Worm (Caenorhabditis elegans) whole organism, late embryonic: ENCODE results near the gene vha-2.
A peak's percentile ranks its signal among the peaks of the same experiment; 100 is the strongest.

Experiments used
- C08G9.2 ChIP-seq: sonication (generic microtip); optimal IDR thresholded peaks from 2 replicates; lab custom pipeline; 2016; ENCODE audit warnings: mild to moderate bottlenecking, missing genetic modification characterization, moderate library complexity, missing compliant biosample characterization
- C38D4.7 ChIP-seq: fragments of 200-800 bp; sonication (Bioruptor generic); optimal IDR thresholded peaks from 2 replicates; lab custom pipeline; 2018; ENCODE audit warnings: mild to moderate bottlenecking, missing genetic modification characterization, moderate library complexity, missing compliant biosample characterization
- K02D7.2 ChIP-seq: sonication (generic microtip); optimal IDR thresholded peaks from 2 replicates; lab custom pipeline; 2017; ENCODE audit warnings: mild to moderate bottlenecking, missing genetic modification characterization, missing compliant biosample characterization
- K09A11.1 ChIP-seq: sonication (generic microtip); optimal IDR thresholded peaks from 2 replicates; lab custom pipeline; 2017; ENCODE audit warnings: antibody characterized with exemption, mild to moderate bottlenecking, missing genetic modification characterization, missing compliant biosample characterization; ENCODE audit not compliant: insufficient read depth
- T23F11.4 ChIP-seq: fragments of 200-800 bp; sonication (Bioruptor generic); optimal IDR thresholded peaks from 2 replicates; lab custom pipeline; 2018; ENCODE audit warnings: mild to moderate bottlenecking, missing genetic modification characterization, missing compliant biosample characterization
- ceh-18 ChIP-seq: sonication (generic microtip); optimal IDR thresholded peaks from 2 replicates; lab custom pipeline; 2016; ENCODE audit warnings: missing genetic modification characterization, missing compliant biosample characterization
- ceh-19 ChIP-seq: fragments of 200-800 bp; sonication (Bioruptor generic); optimal IDR thresholded peaks from 2 replicates; lab custom pipeline; 2018; ENCODE audit warnings: mild to moderate bottlenecking, missing genetic modification characterization, missing compliant biosample characterization
- ceh-2 ChIP-seq: sonication (generic microtip); optimal IDR thresholded peaks from 2 replicates; lab custom pipeline; 2016; ENCODE audit warnings: missing genotype, missing genetic modification characterization, missing compliant biosample characterization
- ceh-22 ChIP-seq: sonication (generic microtip); optimal IDR thresholded peaks from 2 replicates; lab custom pipeline; 2017; ENCODE audit warnings: missing biosample characterization, missing genetic modification characterization
- ceh-24 ChIP-seq: sonication (generic microtip); optimal IDR thresholded peaks from 2 replicates; lab custom pipeline; 2016; ENCODE audit warnings: mild to moderate bottlenecking, missing genetic modification characterization, missing compliant biosample characterization
- ceh-30 ChIP-seq: fragments of 150-350 bp; optimal IDR thresholded peaks from 2 replicates; lab custom pipeline; 2014; ENCODE audit warnings: missing biosample characterization, missing genetic modification characterization
- ceh-34 ChIP-seq: sonication (generic microtip); optimal IDR thresholded peaks from 2 replicates; lab custom pipeline; 2016; ENCODE audit warnings: mild to moderate bottlenecking, missing genetic modification characterization, missing compliant biosample characterization
- ceh-45 ChIP-seq: fragments of 200-800 bp; sonication (Bioruptor generic); IDR thresholded peaks from 2 replicates; pipeline ENCODE4 v1.3.6; 2022; ENCODE audit warnings: missing genetic modification reagents, missing genetic modification characterization, missing compliant biosample characterization
- ceh-6 ChIP-seq: fragments of 200-800 bp; sonication (Bioruptor generic); optimal IDR thresholded peaks from 2 replicates; lab custom pipeline; 2018; ENCODE audit warnings: mild to moderate bottlenecking, missing genetic modification characterization, missing compliant biosample characterization
- ceh-9 ChIP-seq: sonication (generic microtip); optimal IDR thresholded peaks from 2 replicates; lab custom pipeline; 2016; ENCODE audit warnings: mild to moderate bottlenecking, missing genetic modification characterization, inconsistent platforms, missing compliant biosample characterization
- che-1 ChIP-seq: sonication (generic microtip); optimal IDR thresholded peaks from 2 replicates; lab custom pipeline; 2016; ENCODE audit warnings: mild to moderate bottlenecking, missing genetic modification characterization, missing compliant biosample characterization
- dmd-4 ChIP-seq: sonication (generic microtip); optimal IDR thresholded peaks from 2 replicates; lab custom pipeline; 2016; ENCODE audit warnings: borderline replicate concordance, missing genetic modification characterization, missing compliant biosample characterization
- elt-2 ChIP-seq: sonication (generic microtip); optimal IDR thresholded peaks from 2 replicates; lab custom pipeline; 2016; ENCODE audit warnings: missing genetic modification reagents, missing genetic modification characterization, missing compliant biosample characterization
- eyg-1 ChIP-seq: sonication (generic microtip); optimal IDR thresholded peaks from 2 replicates; lab custom pipeline; 2016; ENCODE audit warnings: missing genotype, missing genetic modification characterization, missing compliant biosample characterization
- fax-1 ChIP-seq: sonication (generic microtip); optimal IDR thresholded peaks from 2 replicates; lab custom pipeline; 2016; ENCODE audit warnings: missing genotype, missing genetic modification characterization, missing compliant biosample characterization
- fkh-6 ChIP-seq: sonication (generic microtip); optimal IDR thresholded peaks from 2 replicates; lab custom pipeline; 2016; ENCODE audit warnings: missing genetic modification characterization, missing compliant biosample characterization
- hlh-13 ChIP-seq: fragments of 200-800 bp; sonication (Bioruptor generic); optimal IDR thresholded peaks from 2 replicates; lab custom pipeline; 2018; ENCODE audit warnings: mild to moderate bottlenecking, missing genetic modification characterization, missing compliant biosample characterization
- hlh-6 ChIP-seq: sonication (generic microtip); optimal IDR thresholded peaks from 2 replicates; lab custom pipeline; 2016; ENCODE audit warnings: missing genotype, missing genetic modification characterization, missing compliant biosample characterization
- lim-6 ChIP-seq: sonication (generic microtip); optimal IDR thresholded peaks from 2 replicates; lab custom pipeline; 2016; ENCODE audit warnings: missing genetic modification characterization, missing compliant biosample characterization
- lin-11 ChIP-seq: fragments of 200-800 bp; sonication (Bioruptor generic); optimal IDR thresholded peaks from 2 replicates; lab custom pipeline; 2018; ENCODE audit warnings: mild to moderate bottlenecking, missing genetic modification characterization, missing compliant biosample characterization
- madf-2 ChIP-seq: sonication (generic microtip); optimal IDR thresholded peaks from 2 replicates; lab custom pipeline; 2017; ENCODE audit warnings: missing genetic modification characterization, missing compliant biosample characterization
- mec-3 ChIP-seq: sonication (generic microtip); optimal IDR thresholded peaks from 2 replicates; lab custom pipeline; 2016; ENCODE audit warnings: borderline replicate concordance, missing genetic modification characterization, missing compliant biosample characterization
- nfya-1 ChIP-seq: sonication (generic microtip); optimal IDR thresholded peaks from 2 replicates; lab custom pipeline; 2017; ENCODE audit warnings: missing genetic modification characterization, mild to moderate bottlenecking, missing compliant biosample characterization, antibody characterized with exemption, moderate library complexity
- npax-4 ChIP-seq: sonication (generic microtip); optimal IDR thresholded peaks from 2 replicates; lab custom pipeline; 2016; ENCODE audit warnings: missing genetic modification characterization, missing compliant biosample characterization
- odd-2 ChIP-seq: sonication (generic microtip); optimal IDR thresholded peaks from 2 replicates; lab custom pipeline; 2017; ENCODE audit warnings: antibody characterized with exemption, mild to moderate bottlenecking, missing genetic modification characterization, missing compliant biosample characterization
- pat-9 ChIP-seq: fragments of 200-800 bp; sonication (Bioruptor generic); optimal IDR thresholded peaks from 2 replicates; lab custom pipeline; 2018; ENCODE audit warnings: mild to moderate bottlenecking, missing genetic modification characterization, moderate library complexity, missing compliant biosample characterization
- pha-4 ChIP-seq: fragments of 150-350 bp; optimal IDR thresholded peaks from 2 replicates; lab custom pipeline; 2018; ENCODE audit warnings: missing biosample characterization, missing genetic modification reagents, missing genetic modification characterization
- pqm-1 ChIP-seq: sonication (generic microtip); optimal IDR thresholded peaks from 2 replicates; lab custom pipeline; 2016; ENCODE audit warnings: missing genetic modification characterization, missing compliant biosample characterization
- ref-2 ChIP-seq: sonication (generic microtip); optimal IDR thresholded peaks from 2 replicates; lab custom pipeline; 2016; ENCODE audit warnings: missing genetic modification characterization, missing compliant biosample characterization
- sox-2 ChIP-seq: fragments of 200-800 bp; sonication (Bioruptor generic); IDR thresholded peaks from 2 replicates; pipeline ENCODE4 v1.3.6; 2022; ENCODE audit warnings: missing genetic modification reagents, missing genetic modification characterization, missing compliant biosample characterization
- sox-4 ChIP-seq: sonication (generic microtip); optimal IDR thresholded peaks from 2 replicates; lab custom pipeline; 2017; ENCODE audit warnings: mild to moderate bottlenecking, missing genetic modification characterization, inconsistent platforms, missing compliant biosample characterization
- tbx-2 ChIP-seq: sonication (generic microtip); optimal IDR thresholded peaks from 2 replicates; lab custom pipeline; 2016; ENCODE audit warnings: missing genetic modification characterization, missing compliant biosample characterization
- tbx-7 ChIP-seq: sonication (generic microtip); optimal IDR thresholded peaks from 2 replicates; lab custom pipeline; 2016; ENCODE audit warnings: missing genotype, missing genetic modification characterization, missing compliant biosample characterization
- ttx-3 ChIP-seq: sonication (generic microtip); optimal IDR thresholded peaks from 2 replicates; lab custom pipeline; 2016; ENCODE audit warnings: missing genetic modification reagents, missing genetic modification characterization, missing compliant biosample characterization
- unc-42 ChIP-seq: sonication (generic microtip); optimal IDR thresholded peaks from 2 replicates; lab custom pipeline; 2016; ENCODE audit warnings: missing genotype, missing genetic modification characterization, missing compliant biosample characterization
- unc-55 ChIP-seq: sonication (generic microtip); optimal IDR thresholded peaks from 2 replicates; lab custom pipeline; 2017; ENCODE audit warnings: missing biosample characterization, missing genetic modification reagents, missing genetic modification characterization
- unc-86 ChIP-seq: sonication (generic microtip); optimal IDR thresholded peaks from 2 replicates; lab custom pipeline; 2016; ENCODE audit warnings: missing genetic modification characterization, missing compliant biosample characterization
- zip-5 ChIP-seq: sonication (generic microtip); optimal IDR thresholded peaks from 2 replicates; lab custom pipeline; 2016; ENCODE audit warnings: missing genetic modification characterization, missing compliant biosample characterization
- ztf-16 ChIP-seq: sonication (generic microtip); optimal IDR thresholded peaks from 2 replicates; lab custom pipeline; 2017; ENCODE audit warnings: missing genetic modification characterization, missing compliant biosample characterization

Gene vha-2

DNA sequence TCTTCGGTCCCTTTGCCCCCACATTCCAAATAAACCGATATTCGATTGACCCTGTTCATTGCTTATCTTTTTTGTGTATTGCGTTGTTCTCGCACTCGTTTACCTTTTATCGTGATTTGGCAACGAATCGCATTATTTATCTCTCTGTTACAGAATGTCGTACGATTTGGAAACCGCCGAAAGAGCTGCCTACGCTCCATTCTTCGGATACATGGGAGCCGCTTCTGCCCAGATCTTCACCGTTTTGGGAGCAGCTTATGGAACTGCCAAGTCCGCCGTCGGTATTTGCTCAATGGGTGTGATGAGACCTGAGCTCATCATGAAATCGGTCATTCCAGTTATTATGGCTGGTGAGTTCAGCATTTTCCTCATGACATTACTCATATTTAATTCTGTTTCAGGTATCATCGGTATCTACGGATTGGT lies at the start of gene vha-2:
Gene vha-2, plus strand, starts transcription at position 154 of the 426 bp plus-strand sequence.
- TF ChIP-seq elt-2 (tag; lab: Kevin White, UChicago) (peak; percentile 56), ceh-22 (tag; lab: Kevin White, UChicago) (no peak)

DNA sequence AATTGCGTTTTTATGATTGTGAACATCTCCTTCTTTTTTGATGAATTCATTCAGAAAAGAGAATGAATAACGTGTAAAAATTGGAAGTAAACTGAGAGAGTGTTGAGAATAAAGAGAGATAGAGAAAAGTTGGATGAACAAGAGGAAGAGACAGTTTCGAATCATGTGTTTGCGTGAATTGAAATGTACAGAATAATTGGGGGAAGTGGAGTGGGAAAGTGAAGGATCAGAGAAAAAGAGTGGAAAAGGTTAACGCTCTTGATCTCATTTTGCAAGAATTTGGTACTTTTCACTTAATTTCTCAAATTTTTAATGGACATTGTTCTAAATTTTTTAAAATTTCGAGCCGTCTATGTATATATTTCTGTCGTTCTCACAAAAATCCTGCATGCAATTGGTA lies 48.6 kb upstream of the vha-2 start:
- no peak for TF ChIP-seq sox-4 (tag; lab: Kevin White, UChicago)
- no peak for TF ChIP-seq eyg-1 (tag; lab: Kevin White, UChicago)
- no peak for TF ChIP-seq ceh-6
- TF ChIP-seq fax-1 (tag; lab: Kevin White, UChicago) = no peak
- TF ChIP-seq ttx-3 = no peak
- no peak for TF ChIP-seq ceh-34 (tag; lab: Kevin White, UChicago)
- no peak for TF ChIP-seq mec-3 (tag; lab: Kevin White, UChicago)
- TF ChIP-seq lin-11 (tag; lab: Kevin White, UChicago) = no peak
- TF ChIP-seq sox-2 = no peak
- no peak for TF ChIP-seq fkh-6
- no peak for TF ChIP-seq ceh-19 (GFP tag; lab: Kevin White, UChicago)
- no peak for TF ChIP-seq unc-42
- TF ChIP-seq ceh-24 (tag; lab: Kevin White, UChicago) = no peak
- no peak for TF ChIP-seq C08G9.2 (tag; lab: Kevin White, UChicago)
- TF ChIP-seq pqm-1 (tag; lab: Kevin White, UChicago) = no peak
- TF ChIP-seq hlh-13 (GFP tag; lab: Kevin White, UChicago) = no peak

DNA sequence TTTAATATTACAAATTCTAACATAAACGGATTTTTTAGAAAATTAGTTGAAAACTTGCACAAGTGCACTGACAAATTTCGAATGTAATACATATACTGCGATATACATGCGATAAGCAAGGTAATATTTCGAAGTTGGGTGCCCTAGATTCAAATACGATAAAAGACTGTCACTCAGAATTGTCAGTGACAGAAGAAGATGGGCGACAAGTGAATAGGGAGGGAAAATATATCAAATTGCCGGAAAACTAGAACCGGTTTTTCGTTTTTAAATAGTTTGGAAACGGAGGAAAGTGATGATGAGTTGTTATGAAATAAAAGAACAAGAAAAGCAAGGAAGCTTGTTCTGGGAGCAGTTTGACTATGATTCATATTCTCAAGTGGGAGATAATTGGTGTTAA lies 47.9 kb upstream of the vha-2 start:
- TF ChIP-seq K02D7.2 (tag; lab: Kevin White, UChicago) = no peak
- TF ChIP-seq dmd-4 (tag; lab: Kevin White, UChicago) = no peak
- no peak for TF ChIP-seq lim-6 (tag; lab: Kevin White, UChicago)
- TF ChIP-seq hlh-6 (tag; lab: Kevin White, UChicago) = no peak
- TF ChIP-seq ceh-9 (tag; lab: Kevin White, UChicago) = no peak
- no peak for TF ChIP-seq che-1 (tag; lab: Kevin White, UChicago)
- no peak for TF ChIP-seq zip-5
- no peak for TF ChIP-seq tbx-7 (tag; lab: Kevin White, UChicago)
- no peak for TF ChIP-seq T23F11.4 (GFP tag; lab: Kevin White, UChicago)
- TF ChIP-seq unc-86 = no peak
- TF ChIP-seq ref-2 (tag; lab: Kevin White, UChicago) = no peak
- no peak for TF ChIP-seq K09A11.1 (tag; lab: Kevin White, UChicago)
- TF ChIP-seq ceh-2 (tag; lab: Kevin White, UChicago) = no peak
- TF ChIP-seq ztf-16 (tag; lab: Kevin White, UChicago) = no peak
- no peak for TF ChIP-seq fax-1 (tag; lab: Kevin White, UChicago)
- no peak for TF ChIP-seq ceh-30 (tag; lab: Kevin White, UChicago)
- TF ChIP-seq, all 69 proteins: peak for 0

DNA sequence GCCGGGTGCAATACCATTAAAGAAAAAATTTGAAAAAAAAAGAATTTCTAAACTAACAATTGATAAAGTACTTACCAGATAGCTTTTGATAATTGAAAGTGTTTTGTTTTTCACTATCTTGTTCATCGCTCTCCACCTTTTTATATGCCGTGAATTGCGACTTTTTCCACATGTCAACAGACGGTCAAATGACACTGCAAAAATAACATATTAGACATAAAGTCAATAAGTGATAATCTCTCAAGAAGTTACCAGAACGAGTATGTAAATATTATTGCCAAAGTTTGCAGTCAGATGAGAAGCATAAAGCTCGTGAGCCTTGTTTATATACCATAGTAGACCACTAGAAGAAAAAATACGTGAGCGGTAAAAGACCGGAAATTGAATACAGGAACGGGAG lies 46.1 kb upstream of the vha-2 start, which contains the start of gene dao-6:
Gene dao-6, minus strand, starts transcription at position 345 of the 400 bp plus-strand sequence.
- TF ChIP-seq odd-2 (no peak), tbx-2 (tag; lab: Kevin White, UChicago) (no peak), pqm-1 (tag; lab: Kevin White, UChicago) (no peak), npax-4 (tag; lab: Kevin White, UChicago) (no peak), ref-2 (tag; lab: Kevin White, UChicago) (no peak), C38D4.7 (GFP tag; lab: Kevin White, UChicago) (no peak), ceh-18 (tag; lab: Kevin White, UChicago) (no peak), madf-2 (tag; lab: Kevin White, UChicago) (no peak), hlh-6 (tag; lab: Kevin White, UChicago) (no peak), ceh-45 (GFP tag; lab: Robert Waterston, UW) (no peak), zip-5 (no peak), unc-55 (GFP tag; lab: Kevin White, UChicago) (no peak), pat-9 (tag; lab: Kevin White, UChicago) (no peak), fkh-6 (no peak), pha-4 (tag; lab: Kevin White, UChicago) (no peak), nfya-1 (no peak)
